Worm (Caenorhabditis elegans) whole organism, L3 larva: ENCODE measurements around the gene F48F5.6.

Experiments
- R02D3.7 ChIP-seq: fragments of 150-350 bp; optimal IDR thresholded peaks from 2 replicates; lab custom pipeline; 2014; ENCODE audit warnings: missing biosample characterization, missing genetic modification characterization
- aly-2 ChIP-seq: fragments of 150-350 bp; optimal IDR thresholded peaks from 2 replicates; lab custom pipeline; 2014; ENCODE audit warnings: missing biosample characterization, missing genetic modification characterization
- ama-1 ChIP-seq: fragments of 150-350 bp; optimal IDR thresholded peaks from 2 replicates; lab custom pipeline; 2018
- ceh-16 ChIP-seq: sonication (generic microtip); optimal IDR thresholded peaks from 2 replicates; lab custom pipeline; 2017; ENCODE audit warnings: missing biosample characterization, missing genetic modification characterization
- ceh-28 ChIP-seq: fragments of 150-350 bp; optimal IDR thresholded peaks from 2 replicates; lab custom pipeline; 2014; ENCODE audit warnings: missing biosample characterization, missing genetic modification reagents, missing genetic modification characterization
- ceh-9 ChIP-seq: sonication (generic microtip); optimal IDR thresholded peaks from 2 replicates; lab custom pipeline; 2018; ENCODE audit warnings: missing biosample characterization, missing genetic modification characterization
- egl-27 ChIP-seq: sonication (generic microtip); optimal IDR thresholded peaks from 4 replicates; lab custom pipeline; 2017; ENCODE audit warnings: missing biosample characterization, missing genetic modification reagents, missing genetic modification characterization
- egl-5 ChIP-seq: fragments of 150-350 bp; optimal IDR thresholded peaks from 2 replicates; lab custom pipeline; 2017; ENCODE audit warnings: missing biosample characterization, missing genetic modification reagents, missing genetic modification characterization, inconsistent platforms
- elt-1 ChIP-seq: fragments of 150-350 bp; optimal IDR thresholded peaks from 2 replicates; lab custom pipeline; 2014; ENCODE audit warnings: missing biosample characterization, missing genetic modification characterization
- elt-2 ChIP-seq: sonication (generic microtip); optimal IDR thresholded peaks from 2 replicates; lab custom pipeline; 2016; ENCODE audit warnings: missing genetic modification reagents, mild to moderate bottlenecking, missing genetic modification characterization, missing compliant biosample characterization
- elt-3 ChIP-seq, 3 experiments: fragments of 150-350 bp in 1 of 3; sonication (generic microtip) in 2 of 3; optimal IDR thresholded peaks; 2 replicates in 2 of 3; 4 replicates in 1 of 3; lab custom pipeline; 2014 to 2017; ENCODE audit warnings: missing biosample characterization in 3 of 3, missing genetic modification characterization in 3 of 3
- eor-1 ChIP-seq, 2 experiments: fragments of 150-350 bp; optimal IDR thresholded peaks; 2 replicates each; lab custom pipeline; 2014 to 2018; ENCODE audit warnings: missing biosample characterization in 2 of 2, missing genetic modification characterization in 2 of 2
- fkh-10 ChIP-seq: sonication (generic microtip); optimal IDR thresholded peaks from 2 replicates; lab custom pipeline; 2017; ENCODE audit warnings: missing biosample characterization, missing genetic modification reagents, missing genetic modification characterization
- fkh-2 ChIP-seq: fragments of 150-350 bp; optimal IDR thresholded peaks from 2 replicates; lab custom pipeline; 2014; ENCODE audit warnings: missing biosample characterization, missing genetic modification reagents, missing genetic modification characterization
- fos-1 ChIP-seq: fragments of 150-350 bp; optimal IDR thresholded peaks from 2 replicates; lab custom pipeline; 2014; ENCODE audit warnings: missing biosample characterization, missing genetic modification characterization
- hmg-11 ChIP-seq: sonication (generic microtip); optimal IDR thresholded peaks from 2 replicates; lab custom pipeline; 2016; ENCODE audit warnings: missing genetic modification characterization, missing compliant biosample characterization
- lin-15B ChIP-seq: fragments of 150-350 bp; optimal IDR thresholded peaks from 2 replicates; lab custom pipeline; 2014; ENCODE audit warnings: missing biosample characterization, missing genetic modification characterization
- lin-39 ChIP-seq: fragments of 150-350 bp; optimal IDR thresholded peaks from 2 replicates; lab custom pipeline; 2018; ENCODE audit warnings: missing biosample characterization, missing genetic modification reagents, missing genetic modification characterization
- lsy-12 ChIP-seq: sonication (generic microtip); optimal IDR thresholded peaks from 2 replicates; lab custom pipeline; 2016; ENCODE audit warnings: mild to moderate bottlenecking, missing genetic modification characterization, missing compliant biosample characterization
- mdl-1 ChIP-seq: fragments of 150-350 bp; optimal IDR thresholded peaks from 2 replicates; lab custom pipeline; 2014; ENCODE audit warnings: missing biosample characterization, missing genetic modification characterization
- nfya-1 ChIP-seq: sonication (generic microtip); optimal IDR thresholded peaks from 2 replicates; lab custom pipeline; 2017; ENCODE audit warnings: missing genetic modification characterization, mild to moderate bottlenecking, missing compliant biosample characterization, antibody characterized with exemption, moderate library complexity; ENCODE audit not compliant: insufficient read depth
- nhr-11 ChIP-seq: fragments of 150-350 bp; optimal IDR thresholded peaks from 2 replicates; lab custom pipeline; 2014; ENCODE audit warnings: missing biosample characterization, missing genetic modification characterization
- nhr-12 ChIP-seq: fragments of 150-350 bp; optimal IDR thresholded peaks from 2 replicates; lab custom pipeline; 2014; ENCODE audit warnings: missing biosample characterization, missing genetic modification characterization
- nhr-23 ChIP-seq: fragments of 150-350 bp; optimal IDR thresholded peaks from 2 replicates; lab custom pipeline; 2014; ENCODE audit warnings: missing biosample characterization, missing genetic modification reagents, missing genetic modification characterization
- nhr-237 ChIP-seq: fragments of 150-350 bp; optimal IDR thresholded peaks from 2 replicates; lab custom pipeline; 2014; ENCODE audit warnings: missing biosample characterization, missing genetic modification characterization
- nhr-25 ChIP-seq: sonication (generic microtip); optimal IDR thresholded peaks from 2 replicates; lab custom pipeline; 2017; ENCODE audit warnings: missing biosample characterization, missing genetic modification characterization
- nhr-28 ChIP-seq: fragments of 150-350 bp; optimal IDR thresholded peaks from 2 replicates; lab custom pipeline; 2014; ENCODE audit warnings: missing biosample characterization, missing genetic modification characterization
- nhr-43 ChIP-seq: sonication (generic microtip); optimal IDR thresholded peaks from 2 replicates; lab custom pipeline; 2016; ENCODE audit warnings: mild to moderate bottlenecking, missing genetic modification characterization, missing compliant biosample characterization; ENCODE audit not compliant: poor library complexity, severe bottlenecking
- nhr-77 ChIP-seq: fragments of 150-350 bp; optimal IDR thresholded peaks from 2 replicates; lab custom pipeline; 2014; ENCODE audit warnings: missing biosample characterization, missing genetic modification characterization
- pha-4 ChIP-seq: fragments of 150-350 bp; optimal IDR thresholded peaks from 2 replicates; lab custom pipeline; 2014; ENCODE audit warnings: missing biosample characterization, missing genetic modification reagents, missing genetic modification characterization
- pqm-1 ChIP-seq: fragments of 150-350 bp; optimal IDR thresholded peaks from 2 replicates; lab custom pipeline; 2017; ENCODE audit warnings: missing biosample characterization, missing genetic modification characterization, inconsistent platforms
- sea-2 ChIP-seq: fragments of 150-350 bp; sonication (generic microtip); optimal IDR thresholded peaks from 4 replicates; lab custom pipeline; 2014; ENCODE audit warnings: missing biosample characterization, missing genetic modification reagents, missing genetic modification characterization
- skn-1 ChIP-seq: fragments of 150-350 bp; optimal IDR thresholded peaks from 2 replicates; lab custom pipeline; 2014; ENCODE audit warnings: missing biosample characterization, missing genetic modification characterization
- snpc-4 ChIP-seq: fragments of 150-350 bp; optimal IDR thresholded peaks from 2 replicates; lab custom pipeline; 2014; ENCODE audit warnings: missing biosample characterization, missing genetic modification characterization
- tbx-2 ChIP-seq: sonication (generic microtip); optimal IDR thresholded peaks from 2 replicates; lab custom pipeline; 2016; ENCODE audit warnings: mild to moderate bottlenecking, missing genetic modification characterization, missing compliant biosample characterization
- unc-39 ChIP-seq: sonication (generic microtip); optimal IDR thresholded peaks from 4 replicates; lab custom pipeline; 2017; ENCODE audit warnings: missing biosample characterization, missing genetic modification characterization
- unc-62 ChIP-seq: fragments of 150-350 bp; sonication (generic microtip); optimal IDR thresholded peaks from 4 replicates; lab custom pipeline; 2014; ENCODE audit warnings: missing biosample characterization, missing genetic modification reagents, missing genetic modification characterization
- zag-1 ChIP-seq: fragments of 150-350 bp; optimal IDR thresholded peaks from 2 replicates; lab custom pipeline; 2014; ENCODE audit warnings: missing biosample characterization, missing genetic modification characterization
- ztf-11 ChIP-seq: fragments of 150-350 bp; optimal IDR thresholded peaks from 2 replicates; lab custom pipeline; 2014; ENCODE audit warnings: missing biosample characterization, missing genetic modification characterization
- ztf-4 ChIP-seq: fragments of 150-350 bp; optimal IDR thresholded peaks from 2 replicates; lab custom pipeline; 2014; ENCODE audit warnings: missing biosample characterization, missing genetic modification characterization

The F48F5.6 gene

ce11 chrV:20479013-20479739 lies 26.2 kb upstream of the F48F5.6 start, which contains the start of the genes calf-1 and rpl-2:
TSS of gene calf-1 (minus strand) at chrV:20479089.
TSS of gene rpl-2 (plus strand) at chrV:20479689.
- TF ChIP-seq aly-2 (tag; lab: Kevin White, UChicago) (no peak), skn-1 (tag; lab: Kevin White, UChicago) (no peak), ztf-11 (tag; lab: Kevin White, UChicago) (no peak), lin-39 (tag; lab: Kevin White, UChicago) (peak; percentile 57), nfya-1 (tag; lab: Kevin White, UChicago) (peak; percentile 79), zag-1 (no peak), hmg-11 (tag; lab: Kevin White, UChicago) (peak; percentile 12), lin-15B (tag; lab: Kevin White, UChicago) (peak; percentile 69), fkh-10 (GFP tag; lab: Kevin White, UChicago) (no peak), nhr-23 (tag; lab: Kevin White, UChicago) (peak; percentile 64), nhr-43 (tag; lab: Kevin White, UChicago) (peak; percentile 44), nhr-11 (tag; lab: Kevin White, UChicago) (peak; percentile 18), R02D3.7 (tag; lab: Kevin White, UChicago) (peak; percentile 93), nhr-25 (tag; lab: Kevin White, UChicago) (peak; percentile 44), elt-3 (tag; optimal IDR thresholded peaks at IDR 0.05; lab: Kevin White, UChicago) (no peak), elt-2 (tag; lab: Kevin White, UChicago) (peak; percentile 27), ama-1 (lab: Kevin White, UChicago) (peak; percentile 18), ceh-28 (tag; lab: Kevin White, UChicago) (peak; percentile 46), pha-4 (tag; lab: Kevin White, UChicago) (peak; percentile 81)

ce11 chrV:20476981-20477380 lies 24.0 kb upstream of the F48F5.6 start:
- TF ChIP-seq fos-1 (tag; lab: Kevin White, UChicago) (no peak), elt-2 (tag; lab: Kevin White, UChicago) (no peak), unc-39 (tag; lab: Kevin White, UChicago) (no peak), lsy-12 (no peak), ceh-9 (tag; lab: Kevin White, UChicago) (no peak), sea-2 (no peak), nhr-23 (tag; lab: Kevin White, UChicago) (peak; percentile 17), ztf-4 (no peak), eor-1 (tag; optimal IDR thresholded peaks at IDR 0.05; lab: Kevin White, UChicago) (no peak), pqm-1 (tag; lab: Kevin White, UChicago) (no peak), nfya-1 (tag; lab: Kevin White, UChicago) (peak; percentile 46), skn-1 (tag; lab: Kevin White, UChicago) (no peak), unc-62 (GFP tag; lab: Kevin White, UChicago) (no peak), nhr-12 (tag; lab: Kevin White, UChicago) (no peak), nhr-28 (tag; lab: Kevin White, UChicago) (no peak), fkh-2 (no peak), snpc-4 (tag; lab: Kevin White, UChicago) (no peak), ceh-16 (tag; lab: Kevin White, UChicago) (no peak), tbx-2 (tag; lab: Kevin White, UChicago) (no peak), egl-5 (tag; lab: Kevin White, UChicago) (no peak), hmg-11 (tag; lab: Kevin White, UChicago) (peak; percentile 41), nhr-25 (tag; lab: Kevin White, UChicago) (no peak), zag-1 (no peak), nhr-11 (tag; lab: Kevin White, UChicago) (no peak), R02D3.7 (tag; lab: Kevin White, UChicago) (peak; percentile 20), ztf-11 (tag; lab: Kevin White, UChicago) (no peak), ama-1 (lab: Kevin White, UChicago) (no peak), pha-4 (tag; lab: Kevin White, UChicago) (peak; percentile 0), elt-3 (tag; optimal IDR thresholded peaks at IDR 0.05; lab: Kevin White, UChicago) (no peak), nhr-43 (tag; lab: Kevin White, UChicago) (no peak), nhr-77 (tag; lab: Kevin White, UChicago) (no peak), egl-27 (tag; lab: Kevin White, UChicago) (no peak), mdl-1 (no peak), aly-2 (tag; lab: Kevin White, UChicago) (no peak), elt-1 (tag; lab: Kevin White, UChicago) (no peak), nhr-237 (tag; lab: Kevin White, UChicago) (no peak), fkh-10 (GFP tag; lab: Kevin White, UChicago) (no peak), ceh-28 (tag; lab: Kevin White, UChicago) (no peak), lin-15B (tag; lab: Kevin White, UChicago) (peak; percentile 34)
